Fruit fly (Drosophila melanogaster) whole organism, prepupa: ENCODE data around the gene RapGAP1.
A peak's percentile ranks its signal among the peaks of the same experiment; 100 is the strongest.

Experiments used
- CG11762 ChIP-seq: fragments of 200-800 bp; sonication (Bioruptor generic); optimal IDR thresholded peaks from 3 replicates; lab custom pipeline; 2016; ENCODE audit warnings: missing biosample characterization, missing genetic modification characterization; ENCODE audit not compliant: insufficient read depth
- CG3032 ChIP-seq: fragments of 200-800 bp; optimal IDR thresholded peaks from 2 replicates; lab custom pipeline; 2019; ENCODE audit warnings: missing biosample characterization, mild to moderate bottlenecking, missing genetic modification characterization, moderate library complexity
- CG31627 ChIP-seq: fragments of 200-800 bp; sonication (Bioruptor generic); optimal IDR thresholded peaks from 3 replicates; lab custom pipeline; 2016; ENCODE audit warnings: missing biosample characterization, missing genetic modification characterization
- CG32006 ChIP-seq: fragments of 200-800 bp; sonication (Bioruptor generic); optimal IDR thresholded peaks from 3 replicates; lab custom pipeline; 2017; ENCODE audit warnings: missing biosample characterization, mild to moderate bottlenecking, missing genetic modification characterization
- CG34406 ChIP-seq: fragments of 200-800 bp; sonication (Bioruptor generic); optimal IDR thresholded peaks from 3 replicates; lab custom pipeline; 2016; ENCODE audit warnings: missing biosample characterization, missing genetic modification characterization
- CG6163 ChIP-seq: fragments of 200-800 bp; sonication (Bioruptor generic); IDR thresholded peaks from 3 replicates; pipeline ENCODE4 v1.3.6; 2022; ENCODE audit warnings: missing biosample characterization, missing genetic modification characterization
- CG6276 ChIP-seq: fragments of 200-800 bp; sonication (Bioruptor generic); optimal IDR thresholded peaks from 2 replicates; lab custom pipeline; 2017; ENCODE audit warnings: missing biosample characterization, mild to moderate bottlenecking, missing genetic modification characterization
- CG6792 ChIP-seq: fragments of 200-800 bp; sonication (Bioruptor generic); optimal IDR thresholded peaks from 3 replicates; lab custom pipeline; 2016; ENCODE audit warnings: missing biosample characterization, missing genetic modification characterization
- CG7368 ChIP-seq: fragments of 200-800 bp; sonication (Bioruptor generic); optimal IDR thresholded peaks from 3 replicates; lab custom pipeline; 2016; ENCODE audit warnings: missing biosample characterization, missing genetic modification characterization
- CG8119 ChIP-seq: fragments of 200-800 bp; sonication (Bioruptor generic); IDR thresholded peaks from 3 replicates; pipeline ENCODE4 v1.3.6; 2022; ENCODE audit warnings: missing biosample characterization, missing genetic modification characterization
- CG8319 ChIP-seq: fragments of 200-800 bp; sonication (Bioruptor generic); optimal IDR thresholded peaks from 3 replicates; lab custom pipeline; 2016; ENCODE audit warnings: missing biosample characterization, missing genetic modification characterization
- CG8632 ChIP-seq: fragments of 200-800 bp; sonication (Bioruptor generic); optimal IDR thresholded peaks from 3 replicates; lab custom pipeline; 2016; ENCODE audit warnings: missing biosample characterization, missing genetic modification characterization
- CG9139 ChIP-seq: fragments of 200-800 bp; sonication (Bioruptor generic); optimal IDR thresholded peaks from 3 replicates; lab custom pipeline; 2017; ENCODE audit warnings: missing biosample characterization, mild to moderate bottlenecking, missing genetic modification characterization
- Eip78C ChIP-seq: fragments of 200-800 bp; sonication (Bioruptor generic); peaks from one replicate; lab custom pipeline; 2016; ENCODE audit warnings: missing biosample characterization, missing genetic modification characterization
- Eip93F ChIP-seq: fragments of 200-800 bp; sonication (Bioruptor generic); optimal IDR thresholded peaks from 2 replicates; lab custom pipeline; 2016; ENCODE audit warnings: missing biosample characterization, mild to moderate bottlenecking, missing genetic modification characterization
- Ets96B ChIP-seq: fragments of 200-800 bp; optimal IDR thresholded peaks from 2 replicates; lab custom pipeline; 2019; ENCODE audit warnings: missing biosample characterization, mild to moderate bottlenecking, missing genetic modification characterization, moderate library complexity
- Hr38 ChIP-seq: sonication (Bioruptor generic); optimal IDR thresholded peaks from 2 replicates; lab custom pipeline; 2016; ENCODE audit warnings: missing biosample characterization, missing genetic modification characterization
- Hr39 ChIP-seq: fragments of 200-800 bp; sonication (Bioruptor generic); optimal IDR thresholded peaks from 2 replicates; lab custom pipeline; 2016; ENCODE audit warnings: missing biosample characterization, missing genetic modification characterization
- Hr4 ChIP-seq: fragments of 200-800 bp; sonication (Bioruptor generic); optimal IDR thresholded peaks from 3 replicates; lab custom pipeline; 2016; ENCODE audit warnings: missing biosample characterization, missing genetic modification characterization
- OdsH ChIP-seq: fragments of 200-800 bp; sonication (Bioruptor generic); optimal IDR thresholded peaks from 3 replicates; lab custom pipeline; 2016; ENCODE audit warnings: missing biosample characterization, missing genetic modification characterization
- Smox ChIP-seq: fragments of 200-800 bp; sonication (Bioruptor generic); optimal IDR thresholded peaks from 3 replicates; lab custom pipeline; 2016; ENCODE audit warnings: missing biosample characterization, missing genetic modification characterization
- Sox15 ChIP-seq: fragments of 200-800 bp; sonication (Bioruptor generic); optimal IDR thresholded peaks from 3 replicates; lab custom pipeline; 2016; ENCODE audit warnings: missing biosample characterization, missing genetic modification characterization
- eg ChIP-seq: fragments of 200-800 bp; sonication (Bioruptor generic); IDR thresholded peaks from 3 replicates; pipeline ENCODE4 v1.3.6; 2022; ENCODE audit warnings: missing biosample characterization, missing genetic modification characterization
- esn ChIP-seq: fragments of 200-800 bp; sonication (Bioruptor generic); optimal IDR thresholded peaks from 2 replicates; lab custom pipeline; 2016; ENCODE audit warnings: missing biosample characterization, mild to moderate bottlenecking, missing genetic modification characterization, moderate library complexity
- fkh ChIP-seq: fragments of 200-800 bp; sonication (Bioruptor generic); optimal IDR thresholded peaks from 3 replicates; lab custom pipeline; 2017; ENCODE audit warnings: missing biosample characterization, mild to moderate bottlenecking, missing genetic modification characterization, moderate library complexity
- salr ChIP-seq, 2 experiments: fragments of 200-800 bp; sonication (Bioruptor generic); optimal IDR thresholded peaks; 3 replicates each; lab custom pipeline; 2016 to 2018; ENCODE audit warnings: missing biosample characterization in 2 of 2, missing genetic modification characterization in 2 of 2, mild to moderate bottlenecking in 1 of 2
- svp ChIP-seq: fragments of 200-800 bp; sonication (Bioruptor generic); peaks from one replicate; lab custom pipeline; 2016; ENCODE audit warnings: missing biosample characterization, missing genetic modification characterization
- vri ChIP-seq: fragments of 200-800 bp; sonication (Bioruptor generic); optimal IDR thresholded peaks from 3 replicates; lab custom pipeline; 2016; ENCODE audit warnings: missing biosample characterization, mild to moderate bottlenecking, missing genetic modification characterization

The RapGAP1 gene

DNA sequence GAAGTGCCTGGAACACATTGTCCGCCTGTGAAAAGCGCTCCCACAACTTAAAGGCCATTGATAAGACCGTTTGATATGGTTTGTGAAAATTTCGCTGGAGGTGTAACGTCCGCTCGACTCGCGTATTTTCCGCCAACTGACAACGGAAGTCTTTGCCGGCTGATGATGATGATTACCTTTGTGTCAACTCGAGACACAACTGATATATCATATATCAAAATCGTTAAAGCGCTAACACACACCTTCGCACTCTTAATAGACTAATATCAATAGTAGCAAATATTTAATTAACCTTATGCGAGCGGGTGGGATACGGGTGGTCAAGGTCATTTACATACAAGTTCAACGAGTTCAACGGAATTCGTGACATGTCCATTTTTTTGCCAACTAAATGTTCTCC lies 124.7 kb downstream of the RapGAP1 start, which contains the start of gene Gr28a:
TSS of gene Gr28a (minus strand) at position 101 of the 400 bp plus-strand sequence.
- TF ChIP-seq svp (peak; percentile 11), fkh (no peak)

DNA sequence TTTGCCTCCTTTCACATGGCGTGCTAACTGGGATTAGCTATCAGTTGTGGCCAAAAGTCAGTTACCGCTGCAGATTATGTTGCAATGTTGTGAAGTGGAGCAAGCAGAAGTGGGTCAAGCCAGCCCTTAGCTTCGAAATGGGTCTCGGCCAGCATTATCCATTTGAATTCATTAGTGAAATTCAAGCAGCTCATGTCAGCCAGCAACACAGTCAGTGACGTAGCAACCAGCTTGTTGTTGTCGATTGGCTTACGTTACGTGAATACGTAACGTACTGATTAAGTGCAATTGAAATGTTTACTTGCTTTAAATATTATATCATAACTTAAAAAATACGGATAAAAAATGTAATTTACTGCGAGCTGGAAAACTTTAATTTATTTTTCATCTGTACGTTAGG lies 126.7 kb downstream of the RapGAP1 start:
- TF ChIP-seq CG34406 = no peak
- no peak for TF ChIP-seq Hr4 (GFP tag; lab: Kevin White, UChicago)
- no peak for TF ChIP-seq CG31627 (GFP tag; lab: Kevin White, UChicago)
- TF ChIP-seq CG8319 (GFP tag; lab: Kevin White, UChicago) = no peak
- no peak for TF ChIP-seq CG32006 (GFP tag; lab: Kevin White, UChicago)
- no peak for TF ChIP-seq Eip93F
- TF ChIP-seq CG6792 (GFP tag; lab: Kevin White, UChicago) = no peak
- no peak for TF ChIP-seq CG8632 (GFP tag; lab: Kevin White, UChicago)
- no peak for TF ChIP-seq CG8119 (GFP tag; lab: Robert Waterston, UW)
- TF ChIP-seq CG11762 (GFP tag; lab: Kevin White, UChicago) = no peak
- no peak for TF ChIP-seq Smox (GFP tag; lab: Kevin White, UChicago)
- no peak for TF ChIP-seq CG6163
- TF ChIP-seq Hr38 (GFP tag; lab: Kevin White, UChicago) = no peak
- TF ChIP-seq Sox15 (GFP tag; lab: Kevin White, UChicago) = no peak
- no peak for TF ChIP-seq CG3032 (tag; lab: Kevin White, UChicago)
- TF ChIP-seq salr (GFP tag; optimal IDR thresholded peaks at IDR 0.05; lab: Kevin White, UChicago) = no peak
- TF ChIP-seq eg = no peak
- no peak for TF ChIP-seq Hr39 (GFP tag; lab: Kevin White, UChicago)
- TF ChIP-seq, all 60 proteins: peak for 0

DNA sequence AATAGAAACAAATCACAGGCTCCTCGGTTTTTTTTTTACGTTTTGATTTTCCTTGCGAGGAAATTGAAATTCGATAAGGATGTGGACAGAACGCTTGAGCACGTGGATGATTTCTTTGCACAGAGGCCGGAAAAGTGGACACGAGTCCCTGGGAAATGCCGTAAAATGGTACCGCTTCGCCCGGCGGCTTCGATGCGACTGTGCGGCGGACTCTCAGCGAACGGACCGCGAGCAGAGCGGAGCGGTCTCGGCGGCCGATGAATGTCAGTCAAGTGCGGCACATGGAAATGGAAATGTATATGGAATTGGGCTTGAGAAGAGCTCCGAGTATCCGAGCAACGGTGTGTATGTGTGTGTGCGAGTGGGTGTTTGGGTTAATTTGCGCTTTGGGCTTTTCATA lies 127.8 kb downstream of the RapGAP1 start, which contains the start of gene santa-maria:
TSS of gene santa-maria (minus strand) at position 279 of the 400 bp plus-strand sequence.
- TF ChIP-seq vri (GFP tag; lab: Kevin White, UChicago) (peak; percentile 17), Ets96B (tag; lab: Kevin White, UChicago) (no peak), CG9139 (no peak), Eip78C (peak; percentile 19), svp (peak; percentile 32), esn (GFP tag; lab: Kevin White, UChicago) (no peak), OdsH (GFP tag; lab: Kevin White, UChicago) (no peak)

DNA sequence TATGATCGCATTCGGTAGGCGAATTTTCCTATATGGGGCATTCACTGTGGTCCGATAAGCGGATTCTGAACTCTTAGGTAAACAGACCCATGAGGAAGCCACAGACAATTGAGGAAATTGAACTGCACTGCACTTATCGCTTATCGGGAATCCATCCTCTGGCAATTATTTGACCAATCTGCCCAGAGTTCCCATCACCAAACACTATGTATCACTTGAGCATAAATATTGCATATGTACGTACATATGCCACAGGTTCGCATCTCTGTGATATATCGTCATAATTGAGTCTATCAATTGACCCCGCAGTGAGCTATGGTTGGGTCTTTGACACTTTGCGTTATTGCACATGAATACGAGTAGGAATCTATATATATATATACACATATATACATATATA lies 130.4 kb downstream of the RapGAP1 start:
- TF ChIP-seq esn (GFP tag; lab: Kevin White, UChicago) (no peak), vri (GFP tag; lab: Kevin White, UChicago) (no peak), svp (peak; percentile 95), CG6276 (GFP tag; lab: Kevin White, UChicago) (no peak), CG7368 (GFP tag; lab: Kevin White, UChicago) (no peak), Hr39 (GFP tag; lab: Kevin White, UChicago) (no peak), CG32006 (GFP tag; lab: Kevin White, UChicago) (no peak)
- TF ChIP-seq, all 60 proteins: peak for 1

DNA sequence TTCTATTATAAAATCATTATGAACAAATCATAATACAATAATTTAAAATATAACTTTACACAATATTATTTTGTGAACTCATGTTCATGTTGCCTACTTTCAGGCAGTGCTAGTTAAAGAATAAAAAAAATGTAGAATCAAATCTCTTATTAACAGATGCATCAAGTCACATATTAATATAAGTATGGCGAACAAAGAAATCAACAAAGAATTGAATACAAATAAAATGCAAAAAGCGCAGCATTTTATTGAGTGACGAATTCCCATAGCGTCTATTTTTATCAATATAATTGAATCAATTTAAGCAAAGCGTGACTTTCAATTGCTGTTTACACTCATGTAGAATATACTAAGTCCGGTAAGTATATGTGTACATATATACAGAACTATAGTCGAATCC lies 131.0 kb downstream of the RapGAP1 start:
- TF ChIP-seq CG6276 (GFP tag; lab: Kevin White, UChicago) (peak; percentile 32), vri (GFP tag; lab: Kevin White, UChicago) (no peak)
